Fruit fly (Drosophila melanogaster): ENCODE data around the gene CG8838.

Gene CG8838

dm6 chr2L:3346483-3346839 lies 11.0 kb upstream of the CG8838 start:
- TF ChIP-seq HLH106 (tag; optimal IDR thresholded peaks at IDR 0.05) (no peak), Abd-B (GFP tag; optimal IDR thresholded peaks at IDR 0.05) (no peak), GATAd (GFP tag; optimal IDR thresholded peaks at IDR 0.05) (no peak), Jra (GFP tag; optimal IDR thresholded peaks at IDR 0.05) (no peak), rgr (GFP tag; optimal IDR thresholded peaks at IDR 0.05) (no peak), h (GFP tag; optimal IDR thresholded peaks at IDR 0.05) (no peak), psq (GFP tag; optimal IDR thresholded peaks at IDR 0.05) (no peak), CrebA (GFP tag; optimal IDR thresholded peaks at IDR 0.05; ENCODE audit: borderline replicate concordance) (no peak), Sp1 (GFP tag; optimal IDR thresholded peaks at IDR 0.05) (no peak), OdsH (GFP tag; optimal IDR thresholded peaks at IDR 0.05) (no peak), Hnf4 (GFP tag; optimal IDR thresholded peaks at IDR 0.05) (no peak), Hr83 (GFP tag; optimal IDR thresholded peaks at IDR 0.05; ENCODE audit: poor library complexity, severe bottlenecking) (no peak), foxo (GFP tag; optimal IDR thresholded peaks at IDR 0.05) (no peak), br (GFP tag; optimal IDR thresholded peaks at IDR 0.05) (no peak), Rel (GFP tag; optimal IDR thresholded peaks at IDR 0.05) (no peak), Rel (tag; optimal IDR thresholded peaks at IDR 0.05) (no peak), N (GFP tag; optimal IDR thresholded peaks at IDR 0.05) (no peak), Dif (GFP tag; optimal IDR thresholded peaks at IDR 0.05; ENCODE audit: partially characterized antibody) (no peak)

- peak; percentile 77 for TF ChIP-seq Jra (GFP tag; optimal IDR thresholded peaks at IDR 0.05)
- peak; percentile 63 for TF ChIP-seq GATAd (GFP tag; optimal IDR thresholded peaks at IDR 0.05)
- TF ChIP-seq CG32264 (GFP tag; optimal IDR thresholded peaks at IDR 0.05), result peak; percentile 74
- peak; percentile 70 for TF ChIP-seq woc (GFP tag; optimal IDR thresholded peaks at IDR 0.05)
- TF ChIP-seq psq (GFP tag; optimal IDR thresholded peaks at IDR 0.05), result peak; percentile 85
- peak; percentile 78 for TF ChIP-seq ey (GFP tag; optimal IDR thresholded peaks at IDR 0.05)
- peak; percentile 79 for TF ChIP-seq fru (GFP tag; optimal IDR thresholded peaks at IDR 0.05)
- no peak for TF ChIP-seq usp (GFP tag; optimal IDR thresholded peaks at IDR 0.05)
- no peak for TF ChIP-seq jim (GFP tag; optimal IDR thresholded peaks at IDR 0.05)
- TF ChIP-seq dl (GFP tag; optimal IDR thresholded peaks at IDR 0.05; ENCODE audit: insufficient read depth in 1 of 2, partially characterized antibody in 2 of 2), result no peak
- no peak for TF ChIP-seq CrebA (GFP tag; optimal IDR thresholded peaks at IDR 0.05; ENCODE audit: borderline replicate concordance)
- TF ChIP-seq br (GFP tag; optimal IDR thresholded peaks at IDR 0.05), result peak; percentile 88
- no peak for TF ChIP-seq Dif (GFP tag; optimal IDR thresholded peaks at IDR 0.05; ENCODE audit: partially characterized antibody)
- peak; percentile 91 for TF ChIP-seq Hnf4 (GFP tag; optimal IDR thresholded peaks at IDR 0.05)
- no peak for TF ChIP-seq Hr83 (GFP tag; optimal IDR thresholded peaks at IDR 0.05; ENCODE audit: poor library complexity, severe bottlenecking)
- no peak for TF ChIP-seq Abd-B (GFP tag; optimal IDR thresholded peaks at IDR 0.05)
- no peak for TF ChIP-seq Myc (optimal IDR thresholded peaks at IDR 0.05)
- no peak for TF ChIP-seq Dfd (GFP tag; optimal IDR thresholded peaks at IDR 0.05)
- TF ChIP-seq sv (GFP tag; optimal IDR thresholded peaks at IDR 0.05), result peak; percentile 7
- peak; percentile 84 for TF ChIP-seq Sp1 (GFP tag; optimal IDR thresholded peaks at IDR 0.05)
- TF ChIP-seq foxo (GFP tag; optimal IDR thresholded peaks at IDR 0.05), result peak; percentile 52 to 81
- peak; percentile 76 for TF ChIP-seq brk (GFP tag; optimal IDR thresholded peaks at IDR 0.05)
- peak; percentile 82 for TF ChIP-seq HLH106 (tag; optimal IDR thresholded peaks at IDR 0.05)
- TF ChIP-seq OdsH (GFP tag; optimal IDR thresholded peaks at IDR 0.05), result peak; percentile 91
- peak; percentile 87 for TF ChIP-seq h (GFP tag; optimal IDR thresholded peaks at IDR 0.05)
- TF ChIP-seq Hr78 (GFP tag; optimal IDR thresholded peaks at IDR 0.05), result no peak
- no peak for TF ChIP-seq Vsx2 (GFP tag; optimal IDR thresholded peaks at IDR 0.05; ENCODE audit: partially characterized antibody)
- TF ChIP-seq Rel (GFP tag; optimal IDR thresholded peaks at IDR 0.05), result no peak
- peak; percentile 23 for TF ChIP-seq Rel (tag; optimal IDR thresholded peaks at IDR 0.05)
- peak; percentile 89 for TF ChIP-seq tai (GFP tag; optimal IDR thresholded peaks at IDR 0.05)
- TF ChIP-seq N (GFP tag; optimal IDR thresholded peaks at IDR 0.05), result no peak
- TF ChIP-seq CG9705 (GFP tag; optimal IDR thresholded peaks at IDR 0.05), result peak; percentile 6
- peak; percentile 75 for TF ChIP-seq sage (GFP tag; optimal IDR thresholded peaks at IDR 0.05)
- no peak for TF ChIP-seq lola (GFP tag; optimal IDR thresholded peaks at IDR 0.05)
- TF ChIP-seq pan (optimal IDR thresholded peaks at IDR 0.05), result no peak
- TF ChIP-seq rgr (GFP tag; optimal IDR thresholded peaks at IDR 0.05), result peak; percentile 85
- TF ChIP-seq Mio (GFP tag; optimal IDR thresholded peaks at IDR 0.05), result peak; percentile 66
- no peak for TF ChIP-seq dsf (GFP tag; optimal IDR thresholded peaks at IDR 0.05; ENCODE audit: borderline replicate concordance)
- TF ChIP-seq dmrt93B (GFP tag; optimal IDR thresholded peaks at IDR 0.05), result peak; percentile 67
These were observed 9.2 kb upstream of the CG8838 start for dm6 chr2L:3348146-3348747.

Data from whole organism, wandering third instar larva.